Worm (Caenorhabditis elegans): ENCODE measurements around the gene K08H2.3.

DNA sequence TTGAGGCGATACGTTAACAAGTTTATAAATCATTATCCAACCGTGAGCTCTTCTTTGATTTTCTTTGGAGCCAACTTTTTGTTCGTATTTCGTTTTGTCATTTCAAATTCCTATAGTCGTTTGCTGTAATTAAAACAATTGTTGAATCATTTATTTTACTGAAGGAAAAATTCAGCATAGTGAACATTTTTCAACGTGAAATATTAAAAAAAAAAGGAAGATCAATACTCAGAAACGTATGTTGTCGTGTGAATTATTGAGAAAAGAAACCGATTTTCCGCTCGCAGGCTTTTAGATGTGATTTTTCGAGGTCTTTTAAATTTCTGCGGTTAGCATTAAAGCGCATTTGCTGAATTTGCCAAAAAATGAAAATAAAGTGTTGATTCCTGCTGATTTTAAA, 41.7 kb downstream of the K08H2.3 start, which contains the start of gene phf-33:
- TF ChIP-seq cog-1 (tag; optimal IDR thresholded peaks at IDR 0.05) (no peak), tab-1 (GFP tag; IDR thresholded peaks at IDR 0.05) (no peak), med-1 (GFP tag; optimal IDR thresholded peaks at IDR 0.05; ENCODE audit: insufficient read depth) (no peak), ztf-23 (GFP tag; IDR thresholded peaks at IDR 0.05) (no peak), flt-1 (GFP tag; IDR thresholded peaks at IDR 0.05) (no peak), T22C8.4 (GFP tag; IDR thresholded peaks at IDR 0.05) (no peak), ztf-29 (GFP tag; IDR thresholded peaks at IDR 0.05) (no peak), klf-2 (GFP tag; conservative IDR thresholded peaks at IDR 0.05) (no peak)
